Fruit fly (Drosophila melanogaster) whole organism, embryonic: ENCODE results near the gene Bap60.

Experiments
- Aef1 ChIP-seq: fragments of 200-800 bp; sonication (Bioruptor generic); IDR thresholded peaks from 3 replicates; pipeline ENCODE4 v1.3.6; 2022; ENCODE audit warnings: missing biosample characterization, missing genetic modification characterization
- B-H1 ChIP-seq: fragments of 200-800 bp; sonication (Bioruptor generic); IDR thresholded peaks from 3 replicates; pipeline ENCODE4 v1.3.6; 2022; ENCODE audit warnings: missing biosample characterization, missing genetic modification characterization
- BEAF-32 ChIP-seq: fragments of 200-800 bp; sonication (Bioruptor generic); optimal IDR thresholded peaks from 3 replicates; lab custom pipeline; 2017; ENCODE audit warnings: missing biosample characterization, missing genetic modification characterization, mild to moderate bottlenecking, moderate library complexity, missing genetic modification reagents
- Bgb ChIP-seq: fragments of 200-800 bp; sonication (Bioruptor generic); IDR thresholded peaks from 2 replicates; pipeline ENCODE4 v1.3.6; 2022; ENCODE audit warnings: missing biosample characterization, missing genetic modification characterization; ENCODE audit not compliant: partially characterized antibody
- CG10321 ChIP-seq: fragments of 200-800 bp; sonication (Bioruptor generic); IDR thresholded peaks from 2 replicates; pipeline ENCODE4 v1.3.6; 2022; ENCODE audit warnings: missing biosample characterization, missing genetic modification characterization
- CG10462 ChIP-seq: fragments of 200-800 bp; sonication (Bioruptor generic); optimal IDR thresholded peaks from 2 replicates; lab custom pipeline; 2016; ENCODE audit warnings: missing biosample characterization, missing genetic modification characterization
- CG11504 ChIP-seq: fragments of 200-800 bp; sonication (Bioruptor generic); optimal IDR thresholded peaks from 3 replicates; lab custom pipeline; 2019; ENCODE audit warnings: missing biosample characterization, mild to moderate bottlenecking, missing genetic modification characterization, moderate library complexity
- CG12659 ChIP-seq: fragments of 200-800 bp; sonication (Bioruptor generic); optimal IDR thresholded peaks from 3 replicates; lab custom pipeline; 2017; ENCODE audit warnings: mild to moderate bottlenecking, missing biosample characterization, missing genetic modification reagents, missing genetic modification characterization
- CG13296 ChIP-seq: fragments of 200-800 bp; sonication (Bioruptor generic); optimal IDR thresholded peaks from 3 replicates; lab custom pipeline; 2018; ENCODE audit warnings: missing biosample characterization, mild to moderate bottlenecking, missing genetic modification characterization
- CG13624 ChIP-seq: fragments of 200-800 bp; sonication (Bioruptor generic); optimal IDR thresholded peaks from 2 replicates; lab custom pipeline; 2016; ENCODE audit warnings: missing biosample characterization, missing genetic modification characterization
- CG15073 ChIP-seq: fragments of 200-800 bp; sonication (Bioruptor generic); optimal IDR thresholded peaks from 2 replicates; lab custom pipeline; 2016; ENCODE audit warnings: missing biosample characterization, missing genetic modification characterization
- CG15601 ChIP-seq: fragments of 200-800 bp; sonication (Bioruptor generic); optimal IDR thresholded peaks from 3 replicates; lab custom pipeline; 2019; ENCODE audit warnings: missing biosample characterization, mild to moderate bottlenecking, missing genetic modification characterization, moderate library complexity
- CG16863 ChIP-seq: fragments of 200-800 bp; sonication (Bioruptor generic); optimal IDR thresholded peaks from 3 replicates; lab custom pipeline; 2016; ENCODE audit warnings: missing biosample characterization, missing genetic modification characterization
- CG17328 ChIP-seq: fragments of 200-800 bp; sonication (Bioruptor generic); IDR thresholded peaks from 2 replicates; pipeline ENCODE4 v1.3.6; 2022; ENCODE audit warnings: missing biosample characterization, missing genetic modification characterization
- CG17568 ChIP-seq: fragments of 200-800 bp; sonication (Bioruptor generic); optimal IDR thresholded peaks from 2 replicates; lab custom pipeline; 2018; ENCODE audit warnings: missing biosample characterization, mild to moderate bottlenecking, missing genetic modification characterization, moderate library complexity
- CG18011 ChIP-seq: fragments of 200-800 bp; sonication (Bioruptor generic); optimal IDR thresholded peaks from 2 replicates; lab custom pipeline; 2017; ENCODE audit warnings: missing biosample characterization, missing genetic modification characterization, mild to moderate bottlenecking, moderate library complexity, missing genotype
- CG2129 ChIP-seq: fragments of 200-800 bp; sonication (Bioruptor generic); IDR thresholded peaks from 2 replicates; pipeline ENCODE4 v1.3.6; 2022; ENCODE audit warnings: missing biosample characterization, missing genetic modification characterization; ENCODE audit not compliant: partially characterized antibody
- CG31224 ChIP-seq: fragments of 200-800 bp; sonication (Bioruptor generic); IDR thresholded peaks from 2 replicates; pipeline ENCODE4 v1.3.6; 2022; ENCODE audit warnings: missing biosample characterization, missing genetic modification characterization
- CG34224 ChIP-seq: fragments of 200-800 bp; sonication (Bioruptor generic); IDR thresholded peaks from 3 replicates; pipeline ENCODE4 v1.3.6; 2022; ENCODE audit warnings: missing biosample characterization, missing genetic modification characterization; ENCODE audit not compliant: partially characterized antibody
- CG4617 ChIP-seq: fragments of 200-800 bp; sonication (Bioruptor generic); optimal IDR thresholded peaks from 3 replicates; lab custom pipeline; 2016; ENCODE audit warnings: missing biosample characterization, missing genetic modification characterization, borderline replicate concordance
- CG4730 ChIP-seq: fragments of 200-800 bp; sonication (Bioruptor generic); IDR thresholded peaks from 2 replicates; pipeline ENCODE4 v1.3.6; 2022; ENCODE audit warnings: missing biosample characterization, missing genetic modification characterization
- CG8359 ChIP-seq: fragments of 200-800 bp; sonication (Bioruptor generic); optimal IDR thresholded peaks from 2 replicates; lab custom pipeline; 2017; ENCODE audit warnings: missing biosample characterization, mild to moderate bottlenecking, missing genetic modification characterization, borderline replicate concordance
- CG9797 ChIP-seq: fragments of 200-800 bp; sonication (Bioruptor generic); optimal IDR thresholded peaks from 3 replicates; lab custom pipeline; 2018; ENCODE audit warnings: missing biosample characterization, mild to moderate bottlenecking, missing genetic modification characterization
- Camta ChIP-seq: fragments of 200-800 bp; sonication (Bioruptor generic); optimal IDR thresholded peaks from 2 replicates; lab custom pipeline; 2016; ENCODE audit warnings: missing biosample characterization, missing genetic modification characterization
- Dip2 ChIP-seq: fragments of 200-800 bp; sonication (Bioruptor generic); IDR thresholded peaks from 2 replicates; pipeline ENCODE4 v1.3.6; 2022; ENCODE audit warnings: missing biosample characterization, missing genetic modification characterization
- Dp ChIP-seq: fragments of 200-800 bp; sonication (Bioruptor generic); optimal IDR thresholded peaks from 2 replicates; lab custom pipeline; 2018; ENCODE audit warnings: missing biosample characterization, mild to moderate bottlenecking, missing genetic modification characterization, moderate library complexity
- HLH3B ChIP-seq: fragments of 200-800 bp; sonication (Bioruptor generic); IDR thresholded peaks from 2 replicates; pipeline ENCODE4 v1.3.6; 2022; ENCODE audit warnings: missing biosample characterization, missing genetic modification characterization
- Lhr ChIP-seq: fragments of 200-800 bp; sonication (Bioruptor generic); optimal IDR thresholded peaks from 3 replicates; lab custom pipeline; 2017; ENCODE audit warnings: mild to moderate bottlenecking, missing biosample characterization, missing genetic modification reagents, missing genetic modification characterization
- Lim3 ChIP-seq: fragments of 200-800 bp; sonication (Bioruptor generic); IDR thresholded peaks from 2 replicates; pipeline ENCODE4 v1.3.6; 2022; ENCODE audit warnings: missing biosample characterization, missing genetic modification characterization
- MESR4 ChIP-seq: fragments of 200-800 bp; sonication (Bioruptor generic); optimal IDR thresholded peaks from 2 replicates; lab custom pipeline; 2018; ENCODE audit warnings: missing biosample characterization, mild to moderate bottlenecking, missing genetic modification characterization, moderate library complexity
- Mad ChIP-seq: fragments of 200-800 bp; sonication (Bioruptor generic); optimal IDR thresholded peaks from 2 replicates; lab custom pipeline; 2016; ENCODE audit warnings: missing biosample characterization, missing genetic modification characterization
- Mrtf ChIP-seq: fragments of 200-800 bp; sonication (Bioruptor generic); IDR thresholded peaks from 3 replicates; pipeline ENCODE4 v1.3.6; 2022; ENCODE audit warnings: missing biosample characterization, missing genetic modification characterization
- Ptx1 ChIP-seq: fragments of 200-800 bp; sonication (Bioruptor generic); IDR thresholded peaks from 2 replicates; pipeline ENCODE4 v1.3.6; 2022; ENCODE audit warnings: missing biosample characterization, missing genetic modification characterization
- Six4 ChIP-seq: fragments of 200-800 bp; sonication (Bioruptor generic); optimal IDR thresholded peaks from 2 replicates; lab custom pipeline; 2016; ENCODE audit warnings: missing biosample characterization, missing genetic modification characterization
- Xrp1 ChIP-seq: fragments of 200-800 bp; sonication (Bioruptor generic); IDR thresholded peaks from 2 replicates; pipeline ENCODE4 v1.3.6; 2022; ENCODE audit warnings: missing biosample characterization, missing genetic modification characterization
- bcd ChIP-seq: fragments of 200-800 bp; sonication (Bioruptor generic); optimal IDR thresholded peaks from 2 replicates; lab custom pipeline; 2017; ENCODE audit warnings: missing biosample characterization, mild to moderate bottlenecking, missing genetic modification characterization
- btn ChIP-seq: fragments of 200-800 bp; sonication (Bioruptor generic); optimal IDR thresholded peaks from 2 replicates; lab custom pipeline; 2016; ENCODE audit warnings: missing biosample characterization, missing genetic modification characterization
- cato ChIP-seq: fragments of 200-800 bp; sonication (Bioruptor generic); optimal IDR thresholded peaks from 2 replicates; lab custom pipeline; 2016; ENCODE audit warnings: missing biosample characterization, missing genetic modification characterization, borderline replicate concordance
- chif ChIP-seq, 2 experiments: fragments of 200-800 bp; sonication (Bioruptor generic); optimal IDR thresholded peaks; 3 replicates each; lab custom pipeline; 2016; ENCODE audit warnings: missing biosample characterization in 2 of 2, missing genetic modification characterization in 2 of 2
- danr ChIP-seq: fragments of 200-800 bp; sonication (Bioruptor generic); IDR thresholded peaks from 2 replicates; pipeline ENCODE4 v1.3.6; 2022; ENCODE audit warnings: missing biosample characterization, missing genetic modification characterization
- dati ChIP-seq: fragments of 200-800 bp; sonication (Bioruptor generic); IDR thresholded peaks from 2 replicates; pipeline ENCODE4 v1.3.6; 2022; ENCODE audit warnings: missing biosample characterization, missing genetic modification characterization
- eve ChIP-seq, 2 experiments: fragments of >200 bp; optimal IDR thresholded peaks; 2 replicates each; lab custom pipeline; 2017; ENCODE audit warnings: missing biosample characterization in 2 of 2, missing genetic modification characterization in 2 of 2
- fru ChIP-seq: fragments of >200 bp; optimal IDR thresholded peaks from 2 replicates; lab custom pipeline; 2017
- gfzf ChIP-seq: fragments of 200-800 bp; sonication (Bioruptor generic); optimal IDR thresholded peaks from 2 replicates; lab custom pipeline; 2016; ENCODE audit warnings: missing biosample characterization, mild to moderate bottlenecking, missing genetic modification characterization, moderate library complexity
- insv ChIP-seq, 2 experiments: fragments of 200-800 bp; sonication (Bioruptor generic); optimal IDR thresholded peaks; 3 replicates each; lab custom pipeline; 2016 to 2018; ENCODE audit warnings: missing biosample characterization in 2 of 2, missing genetic modification characterization in 2 of 2
- jing ChIP-seq: fragments of 200-800 bp; sonication (Bioruptor generic); optimal IDR thresholded peaks from 2 replicates; lab custom pipeline; 2018; ENCODE audit warnings: missing biosample characterization, mild to moderate bottlenecking, missing genetic modification characterization
- luna ChIP-seq: fragments of 200-800 bp; sonication (Bioruptor generic); optimal IDR thresholded peaks from 2 replicates; lab custom pipeline; 2016; ENCODE audit warnings: missing biosample characterization, missing genetic modification characterization
- row ChIP-seq: fragments of 200-800 bp; sonication (Bioruptor generic); IDR thresholded peaks from 3 replicates; pipeline ENCODE4 v1.3.6; 2022; ENCODE audit warnings: missing biosample characterization, missing genetic modification characterization
- salm ChIP-seq: fragments of 200-800 bp; sonication (Bioruptor generic); optimal IDR thresholded peaks from 2 replicates; lab custom pipeline; 2018; ENCODE audit warnings: missing biosample characterization, mild to moderate bottlenecking, missing genetic modification characterization
- stc ChIP-seq: fragments of 200-800 bp; sonication (Bioruptor generic); IDR thresholded peaks from 2 replicates; pipeline ENCODE4 v1.3.6; 2022; ENCODE audit warnings: missing biosample characterization, missing genetic modification characterization
- zf30C ChIP-seq: fragments of 200-800 bp; sonication (Bioruptor generic); optimal IDR thresholded peaks from 3 replicates; lab custom pipeline; 2018; ENCODE audit warnings: missing biosample characterization, mild to moderate bottlenecking, missing genetic modification characterization

Bap60 gene

dm6 chrX:13159481-13159880 is at the start of gene Bap60, which contains the start of gene CG12096 (continued):
- TF ChIP-seq Aef1 (GFP tag; lab: Robert Waterston, UW) = peak; percentile 66
- TF ChIP-seq insv (GFP tag; optimal IDR thresholded peaks at IDR 0.05; lab: Kevin White, UChicago) = peak in 1 of 2 experiments; percentile 38
- TF ChIP-seq bcd (GFP tag; lab: Kevin White, UChicago) = peak; percentile 70
- TF ChIP-seq row (GFP tag; lab: Robert Waterston, UW) = peak; percentile 93
- peak; percentile 97 for TF ChIP-seq BEAF-32 (GFP tag; lab: Kevin White, UChicago)
- TF ChIP-seq Xrp1 (GFP tag; lab: Robert Waterston, UW) = peak; percentile 47; the same call in 1 of the 2 replicates
- no peak for TF ChIP-seq MESR4
- TF ChIP-seq CG2129 = peak; percentile 94
- peak; percentile 51 for TF ChIP-seq Mad
- TF ChIP-seq CG4730 = no peak
- peak; percentile 89 for TF ChIP-seq CG34224 (GFP tag; lab: Robert Waterston, UW)
- TF ChIP-seq gfzf (GFP tag; lab: Kevin White, UChicago) = peak; percentile 43
- TF ChIP-seq CG9797 = peak; percentile 55
- TF ChIP-seq CG10462 (GFP tag; lab: Kevin White, UChicago) = peak; percentile 16
- TF ChIP-seq luna (GFP tag; lab: Kevin White, UChicago) = peak; percentile 54
- TF ChIP-seq cato (GFP tag; lab: Kevin White, UChicago) = peak; percentile 25
- TF ChIP-seq Ptx1 (GFP tag; lab: Robert Waterston, UW) = peak; percentile 76
- TF ChIP-seq CG11504 = no peak
- TF ChIP-seq CG15601 (tag; lab: Kevin White, UChicago) = peak; percentile 76
- TF ChIP-seq Dip2 (GFP tag; lab: Robert Waterston, UW) = no peak
- peak; percentile 35; the same call in 1 of the 2 replicates for TF ChIP-seq CG17328
- TF ChIP-seq Lhr = peak; percentile 47
- TF ChIP-seq CG16863 = peak; percentile 71
- TF ChIP-seq danr = no peak
- peak; percentile 88 for TF ChIP-seq Bgb (GFP tag; lab: Robert Waterston, UW)
- TF ChIP-seq CG15073 (GFP tag; lab: Kevin White, UChicago) = no peak
- TF ChIP-seq CG17568 (GFP tag; lab: Kevin White, UChicago) = no peak
- TF ChIP-seq CG13296 (GFP tag; lab: Kevin White, UChicago) = peak; percentile 64
- no peak for TF ChIP-seq Lim3 (GFP tag; lab: Robert Waterston, UW)
- peak; percentile 83 for TF ChIP-seq CG13624 (GFP tag; lab: Kevin White, UChicago)
- TF ChIP-seq chif (GFP tag; optimal IDR thresholded peaks at IDR 0.05; lab: Kevin White, UChicago) = peak; percentile 62 to 65
- TF ChIP-seq HLH3B (GFP tag; lab: Robert Waterston, UW) = no peak
- no peak for TF ChIP-seq eve (GFP tag; optimal IDR thresholded peaks at IDR 0.05; lab: Kevin White, UChicago)
- TF ChIP-seq B-H1 (GFP tag; lab: Robert Waterston, UW) = peak; percentile 31; the same call in 1 of the 3 replicates
- TF ChIP-seq CG18011 (GFP tag; lab: Kevin White, UChicago) = peak; percentile 68
- peak; percentile 88 for TF ChIP-seq CG12659 (GFP tag; lab: Kevin White, UChicago)
- peak; percentile 27; the same call in 1 of the 2 replicates for TF ChIP-seq CG31224 (GFP tag; lab: Robert Waterston, UW)
- peak; percentile 39 for TF ChIP-seq Six4 (GFP tag; lab: Kevin White, UChicago)
- TF ChIP-seq Dp (GFP tag; lab: Kevin White, UChicago) = peak; percentile 39
- TF ChIP-seq btn (GFP tag; lab: Kevin White, UChicago) = peak; percentile 34
- TF ChIP-seq CG10321 (GFP tag; lab: Robert Waterston, UW) = no peak
- TF ChIP-seq dati (GFP tag; lab: Robert Waterston, UW) = no peak
- TF ChIP-seq Mrtf (GFP tag; lab: Robert Waterston, UW) = peak; percentile 59; the same call in 1 of the 3 replicates
- TF ChIP-seq salm = peak; percentile 22
- peak; percentile 68 for TF ChIP-seq CG4617 (GFP tag; lab: Kevin White, UChicago)
- no peak for TF ChIP-seq stc (GFP tag; lab: Robert Waterston, UW)
- peak; percentile 69 for TF ChIP-seq Camta (GFP tag; lab: Kevin White, UChicago)
- TF ChIP-seq zf30C = no peak
- TF ChIP-seq CG8359 (GFP tag; lab: Kevin White, UChicago) = no peak
- peak; percentile 26 for TF ChIP-seq jing
- no peak for TF ChIP-seq fru
